Fruit fly (Drosophila melanogaster): ENCODE data around the gene ATPsynC.
A peak's percentile ranks its signal among the peaks of the same experiment; 100 is the strongest.

Gene ATPsynC

dm6 chr3R:31218997-31219992 is at the start of gene ATPsynC:
ATPsynC (minus strand) TSS chr3R:31219630.
- TF ChIP-seq CG17801 (GFP tag; optimal IDR thresholded peaks at IDR 0.05; ENCODE audit: partially characterized antibody), result peak; percentile 46

dm6 chr3R:31265430-31265829 is 46.0 kb upstream of the ATPsynC start, which contains the start of gene ppk24:
ppk24 (plus strand) TSS chr3R:31265730.
- TF ChIP-seq CG17801 (GFP tag; optimal IDR thresholded peaks at IDR 0.05; ENCODE audit: partially characterized antibody), result no peak

dm6 chr3R:31263934-31264333 is 44.5 kb upstream of the ATPsynC start:
- peak; percentile 0 for TF ChIP-seq CG17801 (GFP tag; optimal IDR thresholded peaks at IDR 0.05; ENCODE audit: partially characterized antibody)

- TF ChIP-seq CG17801 (GFP tag; optimal IDR thresholded peaks at IDR 0.05; ENCODE audit: partially characterized antibody), result no peak
Observed at dm6 chr3R:31262298-31262697, 42.9 kb upstream of the ATPsynC start, which contains the start of gene CAH5. CAH5 (plus strand) TSS chr3R:31262598.

dm6 chr3R:31259947-31260346 is 40.5 kb upstream of the ATPsynC start, which contains the start of gene CAH16:
CAH16 (plus strand) TSS chr3R:31260247.
- no peak for TF ChIP-seq CG17801 (GFP tag; optimal IDR thresholded peaks at IDR 0.05; ENCODE audit: partially characterized antibody)

dm6 chr3R:31257299-31257698 is 37.9 kb upstream of the ATPsynC start, which contains the start of gene CAH6:
CAH6 (plus strand) TSS chr3R:31257599.
- TF ChIP-seq CG17801 (GFP tag; optimal IDR thresholded peaks at IDR 0.05; ENCODE audit: partially characterized antibody), result no peak

dm6 chr3R:31254808-31255207 is 35.4 kb upstream of the ATPsynC start, which contains the start of the genes CG1750 and spn-F:
CG1750 (minus strand) TSS chr3R:31254900.
spn-F (plus strand) TSS chr3R:31255127.
- peak; percentile 54 for TF ChIP-seq CG17801 (GFP tag; optimal IDR thresholded peaks at IDR 0.05; ENCODE audit: partially characterized antibody)

- TF ChIP-seq CG17801 (GFP tag; optimal IDR thresholded peaks at IDR 0.05; ENCODE audit: partially characterized antibody), result peak; percentile 51
Observed at dm6 chr3R:31252093-31252962, 32.9 kb upstream of the ATPsynC start, which contains the start of the genes qless and mRpL32. qless (minus strand) TSS chr3R:31252608. mRpL32 (plus strand) TSS chr3R:31252872.

- no peak for TF ChIP-seq CG17801 (GFP tag; optimal IDR thresholded peaks at IDR 0.05; ENCODE audit: partially characterized antibody)
Observed at dm6 chr3R:31251130-31251770, 31.8 kb upstream of the ATPsynC start.

dm6 chr3R:31250426-31251034 is 31.1 kb upstream of the ATPsynC start:
- no peak for TF ChIP-seq CG17801 (GFP tag; optimal IDR thresholded peaks at IDR 0.05; ENCODE audit: partially characterized antibody)

dm6 chr3R:31248245-31248644 is 28.8 kb upstream of the ATPsynC start:
- no peak for TF ChIP-seq CG17801 (GFP tag; optimal IDR thresholded peaks at IDR 0.05; ENCODE audit: partially characterized antibody)

dm6 chr3R:31247281-31247995 is 28.0 kb upstream of the ATPsynC start:
- TF ChIP-seq CG17801 (GFP tag; optimal IDR thresholded peaks at IDR 0.05; ENCODE audit: partially characterized antibody), result no peak

dm6 chr3R:31245785-31246184 is 26.4 kb upstream of the ATPsynC start:
- TF ChIP-seq CG17801 (GFP tag; optimal IDR thresholded peaks at IDR 0.05; ENCODE audit: partially characterized antibody), result no peak
